Worm (Caenorhabditis elegans) whole organism, L1 larva: ENCODE measurements around the gene marg-1.

Source experiments
- dpl-1 ChIP-seq, 3 experiments: fragments of 150-350 bp in 2 of 3; sonication (generic microtip) in 1 of 3; optimal IDR thresholded peaks; 2 replicates each; lab custom pipeline; 2014 to 2017; ENCODE audit warnings: missing biosample characterization in 3 of 3, missing genetic modification characterization in 3 of 3, missing genetic modification reagents in 3 of 3
- elt-2 ChIP-seq: sonication (generic microtip); optimal IDR thresholded peaks from 2 replicates; lab custom pipeline; 2016; ENCODE audit warnings: missing genetic modification characterization, mild to moderate bottlenecking, inconsistent platforms, missing compliant biosample characterization, missing genetic modification reagents
- fos-1 ChIP-seq: fragments of 150-350 bp; optimal IDR thresholded peaks from 2 replicates; lab custom pipeline; 2014; ENCODE audit warnings: missing biosample characterization, missing genetic modification characterization
- nhr-20 ChIP-seq: sonication (generic microtip); optimal IDR thresholded peaks from 2 replicates; lab custom pipeline; 2016; ENCODE audit warnings: mild to moderate bottlenecking, missing genetic modification characterization, missing compliant biosample characterization
- nhr-76 ChIP-seq: sonication (generic microtip); optimal IDR thresholded peaks from 2 replicates; lab custom pipeline; 2017; ENCODE audit warnings: missing biosample characterization, missing genetic modification characterization
- nhr-77 ChIP-seq: fragments of 150-350 bp; optimal IDR thresholded peaks from 2 replicates; lab custom pipeline; 2014; ENCODE audit warnings: missing biosample characterization, missing genetic modification characterization
- tbx-2 ChIP-seq: sonication (generic microtip); optimal IDR thresholded peaks from 2 replicates; lab custom pipeline; 2016; ENCODE audit warnings: missing genetic modification characterization, missing compliant biosample characterization
- unc-130 ChIP-seq: fragments of 150-350 bp; optimal IDR thresholded peaks from 2 replicates; lab custom pipeline; 2017; ENCODE audit warnings: missing biosample characterization, missing genetic modification characterization, inconsistent platforms
- vab-15 ChIP-seq: sonication (generic microtip); optimal IDR thresholded peaks from 2 replicates; lab custom pipeline; 2017; ENCODE audit warnings: missing genotype, mild to moderate bottlenecking, missing genetic modification characterization, missing compliant biosample characterization
- zag-1 ChIP-seq: fragments of 150-350 bp; optimal IDR thresholded peaks from 2 replicates; lab custom pipeline; 2014; ENCODE audit warnings: missing biosample characterization, missing genetic modification characterization
- ztf-4 ChIP-seq: fragments of 150-350 bp; optimal IDR thresholded peaks from 2 replicates; lab custom pipeline; 2014; ENCODE audit warnings: missing biosample characterization, missing genetic modification characterization

ce11 chrX:3768717-3769116, 12.2 kb downstream of the marg-1 start, which contains the start of gene F47B7.5:
- TF ChIP-seq nhr-20 (tag; lab: Kevin White, UChicago) (no peak), dpl-1 (GFP tag; optimal IDR thresholded peaks at IDR 0.05; lab: Kevin White, UChicago) (no peak), nhr-77 (tag; lab: Kevin White, UChicago) (no peak), zag-1 (tag; lab: Kevin White, UChicago) (no peak), vab-15 (tag; lab: Kevin White, UChicago) (no peak), fos-1 (tag; lab: Kevin White, UChicago) (no peak), tbx-2 (tag; lab: Kevin White, UChicago) (no peak), unc-130 (tag; lab: Kevin White, UChicago) (no peak), ztf-4 (tag; lab: Kevin White, UChicago) (no peak), nhr-76 (no peak), elt-2 (tag; lab: Kevin White, UChicago) (no peak)
